Worm (Caenorhabditis elegans) whole organism, L1 larva: ENCODE data around the gene Y69A2AR.46.

Source experiments
- F16B12.6 ChIP-seq: fragments of 150-350 bp; optimal IDR thresholded peaks from 2 replicates; lab custom pipeline; 2014; ENCODE audit warnings: missing biosample characterization, missing genetic modification characterization
- ama-1 ChIP-seq: fragments of 150-350 bp; optimal IDR thresholded peaks from 2 replicates; lab custom pipeline; 2014
- ceh-8 ChIP-seq: fragments of 200-800 bp; sonication (Bioruptor generic); optimal IDR thresholded peaks from 2 replicates; lab custom pipeline; 2018; ENCODE audit warnings: mild to moderate bottlenecking, missing genetic modification characterization, moderate library complexity, missing compliant biosample characterization
- ceh-90 ChIP-seq: sonication (generic microtip); optimal IDR thresholded peaks from 2 replicates; lab custom pipeline; 2016; ENCODE audit warnings: missing genetic modification characterization, missing compliant biosample characterization
- ces-1 ChIP-seq: fragments of 150-350 bp; optimal IDR thresholded peaks from 2 replicates; lab custom pipeline; 2014; ENCODE audit warnings: missing biosample characterization, missing genetic modification reagents, missing genetic modification characterization
- dpl-1 ChIP-seq, 3 experiments: fragments of 150-350 bp in 2 of 3; sonication (generic microtip) in 1 of 3; optimal IDR thresholded peaks; 2 replicates each; lab custom pipeline; 2014 to 2017; ENCODE audit warnings: missing biosample characterization in 3 of 3, missing genetic modification characterization in 3 of 3, missing genetic modification reagents in 3 of 3
- dsc-1 ChIP-seq: sonication (generic microtip); optimal IDR thresholded peaks from 2 replicates; lab custom pipeline; 2016; ENCODE audit warnings: mild to moderate bottlenecking, missing genetic modification characterization, missing compliant biosample characterization
- efl-1 ChIP-seq, 4 experiments: fragments of 150-350 bp; optimal IDR thresholded peaks in 3 of 4; peaks in 1 of 4; 1 replicate in 1 of 4; 2 replicates in 3 of 4; lab custom pipeline; 2014; ENCODE audit warnings: missing biosample characterization in 2 of 4, missing genetic modification characterization in 2 of 4, missing genetic modification reagents in 2 of 4
- egl-13 ChIP-seq: sonication (generic microtip); optimal IDR thresholded peaks from 2 replicates; lab custom pipeline; 2016; ENCODE audit warnings: missing genotype, missing genetic modification reagents, missing genetic modification characterization, missing compliant biosample characterization
- egl-27 ChIP-seq, 2 experiments: fragments of 150-350 bp in 1 of 2; sonication (generic microtip); optimal IDR thresholded peaks; 3 replicates each; lab custom pipeline; 2017 to 2018; ENCODE audit warnings: missing biosample characterization in 2 of 2, missing genetic modification characterization in 2 of 2, missing genetic modification reagents in 2 of 2
- elt-2 ChIP-seq: sonication (generic microtip); optimal IDR thresholded peaks from 2 replicates; lab custom pipeline; 2016; ENCODE audit warnings: missing genetic modification characterization, mild to moderate bottlenecking, inconsistent platforms, missing compliant biosample characterization, missing genetic modification reagents
- elt-3 ChIP-seq, 6 experiments: fragments of 150-350 bp in 1 of 6; sonication (generic microtip); optimal IDR thresholded peaks; 2 replicates each; lab custom pipeline; 2017 to 2018; ENCODE audit warnings: missing biosample characterization in 6 of 6, missing genetic modification characterization in 6 of 6, inconsistent platforms in 1 of 6
- fkh-10 ChIP-seq: sonication (generic microtip); optimal IDR thresholded peaks from 2 replicates; lab custom pipeline; 2017; ENCODE audit warnings: missing biosample characterization, missing genetic modification reagents, missing genetic modification characterization
- fkh-8 ChIP-seq: sonication (generic microtip); optimal IDR thresholded peaks from 2 replicates; lab custom pipeline; 2016; ENCODE audit warnings: mild to moderate bottlenecking, missing genetic modification characterization, missing compliant biosample characterization
- fos-1 ChIP-seq: fragments of 150-350 bp; optimal IDR thresholded peaks from 2 replicates; lab custom pipeline; 2014; ENCODE audit warnings: missing biosample characterization, missing genetic modification characterization
- hlh-17 ChIP-seq: fragments of 200-800 bp; sonication (Bioruptor generic); optimal IDR thresholded peaks from 2 replicates; lab custom pipeline; 2018; ENCODE audit warnings: missing genetic modification characterization, mild to moderate bottlenecking, missing compliant biosample characterization, moderate library complexity, borderline replicate concordance
- lin-13 ChIP-seq: fragments of 150-350 bp; optimal IDR thresholded peaks from 2 replicates; lab custom pipeline; 2014; ENCODE audit warnings: missing biosample characterization, missing genetic modification reagents, missing genetic modification characterization
- lin-14 ChIP-seq: fragments of 200-800 bp; sonication (Bioruptor generic); optimal IDR thresholded peaks from 2 replicates; lab custom pipeline; 2018; ENCODE audit warnings: mild to moderate bottlenecking, missing genetic modification characterization, moderate library complexity, missing compliant biosample characterization
- lin-35 ChIP-seq, 2 experiments: fragments of 150-350 bp; optimal IDR thresholded peaks; 2 replicates each; lab custom pipeline; 2014; ENCODE audit warnings: missing biosample characterization in 2 of 2, missing genetic modification characterization in 2 of 2, missing genetic modification reagents in 2 of 2
- lsy-2 ChIP-seq, 2 experiments: fragments of 150-350 bp; optimal IDR thresholded peaks; 2 replicates each; lab custom pipeline; 2014; ENCODE audit warnings: missing biosample characterization in 2 of 2, missing genetic modification characterization in 2 of 2
- mdl-1 ChIP-seq, 2 experiments: fragments of 150-350 bp; optimal IDR thresholded peaks; 2 replicates each; lab custom pipeline; 2014 to 2017; ENCODE audit warnings: missing biosample characterization in 2 of 2, missing genetic modification characterization in 2 of 2, inconsistent platforms in 1 of 2
- mef-2 ChIP-seq: fragments of 150-350 bp; optimal IDR thresholded peaks from 2 replicates; lab custom pipeline; 2014; ENCODE audit warnings: missing biosample characterization, missing genetic modification characterization
- nhr-19 ChIP-seq: fragments of 200-800 bp; sonication (Bioruptor generic); conservative IDR thresholded peaks from 2 replicates; pipeline ENCODE4 v1.3.6; 2022; ENCODE audit warnings: missing genetic modification characterization, missing compliant biosample characterization
- nhr-20 ChIP-seq: sonication (generic microtip); optimal IDR thresholded peaks from 2 replicates; lab custom pipeline; 2016; ENCODE audit warnings: mild to moderate bottlenecking, missing genetic modification characterization, missing compliant biosample characterization
- nhr-77 ChIP-seq: fragments of 150-350 bp; optimal IDR thresholded peaks from 2 replicates; lab custom pipeline; 2014; ENCODE audit warnings: missing biosample characterization, missing genetic modification characterization
- nhr-84 ChIP-seq: sonication (generic microtip); optimal IDR thresholded peaks from 2 replicates; lab custom pipeline; 2017; ENCODE audit warnings: missing biosample characterization, missing genetic modification characterization
- nhr-85 ChIP-seq: sonication (generic microtip); peaks from one replicate; lab custom pipeline; 2016; ENCODE audit warnings: missing genetic modification characterization, inconsistent platforms, missing compliant biosample characterization
- pax-3 ChIP-seq: fragments of 200-800 bp; sonication (Bioruptor generic); optimal IDR thresholded peaks from 2 replicates; lab custom pipeline; 2018; ENCODE audit warnings: mild to moderate bottlenecking, missing genetic modification characterization, moderate library complexity, missing compliant biosample characterization
- rnt-1 ChIP-seq: sonication (generic microtip); optimal IDR thresholded peaks from 2 replicates; lab custom pipeline; 2016; ENCODE audit warnings: mild to moderate bottlenecking, missing genetic modification characterization, moderate library complexity, missing compliant biosample characterization
- skn-1 ChIP-seq: fragments of 150-350 bp; optimal IDR thresholded peaks from 2 replicates; lab custom pipeline; 2014; ENCODE audit warnings: missing biosample characterization, missing genetic modification characterization
- sptf-1 ChIP-seq: fragments of 150-350 bp; optimal IDR thresholded peaks from 2 replicates; lab custom pipeline; 2014; ENCODE audit warnings: missing biosample characterization, missing genetic modification characterization
- tbx-2 ChIP-seq: sonication (generic microtip); optimal IDR thresholded peaks from 2 replicates; lab custom pipeline; 2016; ENCODE audit warnings: missing genetic modification characterization, missing compliant biosample characterization
- unc-98 ChIP-seq: fragments of 200-800 bp; sonication (Bioruptor generic); IDR thresholded peaks from 2 replicates; pipeline ENCODE4 v1.3.6; 2022; ENCODE audit warnings: missing genetic modification characterization, missing compliant biosample characterization
- xbp-1 ChIP-seq: sonication (generic microtip); optimal IDR thresholded peaks from 2 replicates; lab custom pipeline; 2016; ENCODE audit warnings: missing genetic modification characterization, missing compliant biosample characterization
- ztf-4 ChIP-seq: fragments of 150-350 bp; optimal IDR thresholded peaks from 2 replicates; lab custom pipeline; 2014; ENCODE audit warnings: missing biosample characterization, missing genetic modification characterization

Gene Y69A2AR.46

DNA sequence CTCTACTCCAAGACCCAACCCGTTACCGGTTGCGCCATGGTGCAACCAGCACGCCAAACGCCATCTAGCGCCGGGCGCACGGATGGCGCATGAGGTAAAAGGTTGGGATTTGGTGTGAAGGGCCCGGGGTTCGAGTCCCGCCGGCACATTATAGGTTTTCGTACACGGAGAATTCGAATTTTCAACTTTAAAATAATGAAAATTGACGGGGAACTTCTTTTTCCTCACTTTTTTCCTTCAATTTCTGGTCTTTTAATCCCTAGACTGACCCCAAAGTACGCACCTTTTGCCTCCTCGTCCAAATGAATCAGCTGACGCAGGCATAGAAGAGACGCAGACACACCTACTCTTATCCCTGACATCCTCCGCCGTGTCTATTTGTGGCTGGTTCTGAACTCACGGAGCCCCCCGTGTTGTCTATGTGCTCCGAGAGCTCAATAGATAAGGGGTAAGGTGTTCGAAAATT lies 42.1 kb downstream of the Y69A2AR.46 start (continued):
- TF ChIP-seq mef-2 (no peak), fos-1 (tag; lab: Kevin White, UChicago) (no peak), nhr-19 (peak; percentile 80), dsc-1 (tag; lab: Kevin White, UChicago) (no peak), elt-2 (no peak), nhr-20 (tag; lab: Kevin White, UChicago) (peak; percentile 46), lin-13 (GFP tag; lab: Kevin White, UChicago) (peak; percentile 48), unc-98 (GFP tag; lab: Robert Waterston, UW) (no peak), nhr-85 (peak; percentile 4), tbx-2 (tag; lab: Kevin White, UChicago) (peak; percentile 16), elt-3 (tag; optimal IDR thresholded peaks at IDR 0.05; lab: Kevin White, UChicago) (no peak), lin-14 (peak; percentile 67), pax-3 (tag; lab: Kevin White, UChicago) (no peak), nhr-77 (tag; lab: Kevin White, UChicago) (no peak), F16B12.6 (tag; lab: Kevin White, UChicago) (no peak), egl-13 (tag; lab: Kevin White, UChicago) (no peak), mdl-1 (tag; optimal IDR thresholded peaks at IDR 0.05; lab: Kevin White, UChicago) (peak in 1 of 2 experiments; percentile 37), ztf-4 (no peak), ama-1 (lab: Kevin White, UChicago) (peak; percentile 54), hlh-17 (GFP tag; lab: Kevin White, UChicago) (no peak), ces-1 (GFP tag; lab: Kevin White, UChicago) (no peak), dpl-1 (GFP tag; optimal IDR thresholded peaks at IDR 0.05; lab: Kevin White, UChicago) (peak; percentile 15 to 33 (median 29)), rnt-1 (tag; lab: Kevin White, UChicago) (peak; percentile 66), xbp-1 (peak; percentile 4), skn-1 (tag; lab: Kevin White, UChicago) (peak; percentile 69)

DNA sequence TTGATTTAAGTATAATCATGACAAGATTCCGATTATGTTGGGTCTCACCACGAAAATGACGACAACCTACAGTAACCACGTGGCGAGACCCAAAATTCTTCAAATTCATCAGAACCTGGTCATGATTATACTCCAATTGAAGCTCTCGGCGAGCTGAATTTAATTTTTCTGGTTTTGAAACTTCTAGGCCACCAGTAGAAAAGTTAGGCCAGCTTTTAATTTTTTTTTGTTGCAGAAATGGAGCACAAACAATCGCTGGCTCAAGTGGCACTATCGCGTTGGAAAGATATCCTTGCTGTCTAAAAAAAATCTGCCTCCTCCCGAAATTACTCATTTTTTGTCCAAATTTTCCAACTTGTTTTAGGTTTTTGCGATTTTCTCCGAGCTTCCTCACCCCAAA lies 45.1 kb downstream of the Y69A2AR.46 start:
- TF ChIP-seq fos-1 (tag; lab: Kevin White, UChicago) = no peak
- TF ChIP-seq efl-1 (optimal IDR thresholded peaks at IDR 0.05; lab: Kevin White, UChicago) = no peak
- peak in 1 of 2 experiments; percentile 43 for TF ChIP-seq efl-1 (GFP tag; optimal IDR thresholded peaks at IDR 0.05 in 1 of 2; lab: Kevin White, UChicago)

DNA sequence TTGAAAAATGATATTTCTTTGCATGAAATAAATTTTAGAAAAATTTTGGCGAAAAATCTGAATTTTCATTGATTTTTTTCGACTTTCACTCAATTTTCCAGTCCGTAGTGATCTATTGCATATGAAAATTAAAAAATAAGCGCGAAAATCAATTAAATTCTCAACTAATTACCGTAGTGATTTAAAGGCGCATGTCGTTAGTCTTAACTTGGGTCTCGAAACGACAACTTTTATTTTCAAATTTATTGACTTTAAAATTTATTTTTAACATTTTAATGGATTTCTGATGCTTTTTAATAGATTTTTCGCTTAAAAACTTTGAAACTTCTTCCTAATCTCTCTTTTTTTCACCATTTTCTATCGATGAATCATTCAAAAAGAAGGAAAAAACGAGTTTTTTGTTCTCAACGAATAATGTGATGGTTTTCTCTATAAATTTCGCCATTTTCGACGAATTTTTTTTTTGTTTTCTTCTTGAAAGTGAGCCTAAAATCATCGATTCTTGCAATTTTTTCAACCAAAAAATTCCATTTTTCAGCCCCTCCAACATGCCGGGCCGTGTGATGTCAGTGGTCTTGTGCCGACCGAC lies 46.1 kb downstream of the Y69A2AR.46 start, which contains the start of gene vamp-7:
Gene vamp-7 (plus strand): TSS at position 539 of the 589 bp plus-strand sequence.
- TF ChIP-seq lsy-2 (tag; optimal IDR thresholded peaks at IDR 0.05; lab: Kevin White, UChicago) (peak in 1 of 2 experiments; percentile 4), ceh-90 (tag; lab: Kevin White, UChicago) (no peak), efl-1 (optimal IDR thresholded peaks at IDR 0.05; lab: Kevin White, UChicago) (peak in 1 of 2 experiments; percentile 3), efl-1 (GFP tag; optimal IDR thresholded peaks at IDR 0.05 in 1 of 2; lab: Kevin White, UChicago) (no peak), ztf-4 (peak; percentile 49)

DNA sequence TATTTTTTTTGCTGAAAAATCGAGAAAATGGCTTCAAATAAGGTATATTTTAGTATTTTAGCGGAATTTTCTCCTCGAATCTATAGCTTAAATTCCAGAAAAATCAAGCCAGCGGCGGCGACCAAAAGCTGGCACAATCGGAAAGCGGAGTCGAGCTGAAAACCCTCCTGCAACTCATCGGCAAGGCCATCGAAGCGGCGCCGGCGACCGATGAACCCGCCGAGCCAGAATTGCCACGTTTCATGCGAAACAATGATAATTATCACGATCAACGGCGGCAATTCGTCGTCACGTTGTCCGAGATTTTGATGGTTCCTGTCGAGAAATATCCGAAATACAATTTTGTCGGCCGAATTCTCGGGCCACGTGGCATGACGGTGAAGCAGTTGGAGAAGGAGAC lies 49.0 kb downstream of the Y69A2AR.46 start, which contains the start of gene Y69A2AR.32:
Gene Y69A2AR.32 (plus strand): TSS at position 28 of the 400 bp plus-strand sequence.
- no peak for TF ChIP-seq nhr-84 (tag; lab: Kevin White, UChicago)
- TF ChIP-seq egl-27 (tag; optimal IDR thresholded peaks at IDR 0.05; lab: Kevin White, UChicago) = no peak
- no peak for TF ChIP-seq ceh-8 (GFP tag; lab: Kevin White, UChicago)

DNA sequence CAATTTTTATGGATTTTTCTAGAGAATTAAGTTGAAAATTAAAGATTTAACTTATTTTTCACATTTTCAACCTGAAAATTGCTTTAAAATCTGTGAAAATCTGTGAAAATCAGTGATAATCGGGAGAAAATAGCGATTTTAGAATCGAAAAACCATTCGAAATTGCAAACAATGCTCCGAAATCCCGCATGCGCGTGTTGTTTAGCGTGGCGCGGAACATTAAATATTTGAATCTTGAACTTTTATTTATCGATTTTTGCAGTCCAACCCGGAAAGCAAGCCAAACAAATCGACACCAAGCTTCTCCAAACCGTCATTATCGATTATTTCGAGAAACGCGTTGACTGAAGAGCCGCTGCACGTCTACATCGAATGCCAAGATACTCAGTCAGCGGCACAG lies 49.5 kb downstream of the Y69A2AR.46 start:
- TF ChIP-seq ceh-90 (tag; lab: Kevin White, UChicago) (no peak), fkh-10 (no peak), efl-1 (optimal IDR thresholded peaks at IDR 0.05; lab: Kevin White, UChicago) (peak in 1 of 2 experiments; percentile 55), efl-1 (GFP tag; optimal IDR thresholded peaks at IDR 0.05 in 1 of 2; lab: Kevin White, UChicago) (no peak), mef-2 (no peak), dpl-1 (GFP tag; optimal IDR thresholded peaks at IDR 0.05; lab: Kevin White, UChicago) (peak in 1 of 3 experiments; percentile 2), elt-2 (no peak), sptf-1 (tag; lab: Kevin White, UChicago) (no peak), lin-35 (GFP tag; optimal IDR thresholded peaks at IDR 0.05; lab: Kevin White, UChicago) (no peak), fkh-8 (tag; lab: Kevin White, UChicago) (no peak)
